Worm (Caenorhabditis elegans) whole organism, L3 larva: ENCODE data around the gene ufd-3.
A peak's percentile ranks its signal among the peaks of the same experiment; 100 is the strongest.

ENCODE experiments used
- R02D3.7 ChIP-seq: fragments of 150-350 bp; optimal IDR thresholded peaks from 2 replicates; lab custom pipeline; 2014; ENCODE audit warnings: missing biosample characterization, missing genetic modification characterization
- ZK546.5 ChIP-seq: sonication (generic microtip); optimal IDR thresholded peaks from 2 replicates; lab custom pipeline; 2017; ENCODE audit warnings: missing biosample characterization, missing genetic modification characterization
- aly-2 ChIP-seq: fragments of 150-350 bp; optimal IDR thresholded peaks from 2 replicates; lab custom pipeline; 2014; ENCODE audit warnings: missing biosample characterization, missing genetic modification characterization
- ama-1 ChIP-seq: fragments of 150-350 bp; optimal IDR thresholded peaks from 2 replicates; lab custom pipeline; 2018
- ceh-16 ChIP-seq: sonication (generic microtip); optimal IDR thresholded peaks from 2 replicates; lab custom pipeline; 2017; ENCODE audit warnings: missing biosample characterization, missing genetic modification characterization
- ceh-82 ChIP-seq: fragments of 150-350 bp; optimal IDR thresholded peaks from 2 replicates; lab custom pipeline; 2014; ENCODE audit warnings: missing biosample characterization, missing genetic modification characterization
- ceh-9 ChIP-seq: sonication (generic microtip); optimal IDR thresholded peaks from 2 replicates; lab custom pipeline; 2018; ENCODE audit warnings: missing biosample characterization, missing genetic modification characterization
- daf-12 ChIP-seq: fragments of 150-350 bp; optimal IDR thresholded peaks from 2 replicates; lab custom pipeline; 2014; ENCODE audit warnings: missing biosample characterization, missing genetic modification reagents, missing genetic modification characterization
- egl-27 ChIP-seq: sonication (generic microtip); optimal IDR thresholded peaks from 4 replicates; lab custom pipeline; 2017; ENCODE audit warnings: missing biosample characterization, missing genetic modification reagents, missing genetic modification characterization
- egl-5 ChIP-seq: fragments of 150-350 bp; optimal IDR thresholded peaks from 2 replicates; lab custom pipeline; 2017; ENCODE audit warnings: missing biosample characterization, missing genetic modification reagents, missing genetic modification characterization, inconsistent platforms
- elt-1 ChIP-seq: fragments of 150-350 bp; optimal IDR thresholded peaks from 2 replicates; lab custom pipeline; 2014; ENCODE audit warnings: missing biosample characterization, missing genetic modification characterization
- elt-2 ChIP-seq: sonication (generic microtip); optimal IDR thresholded peaks from 2 replicates; lab custom pipeline; 2016; ENCODE audit warnings: missing genetic modification reagents, mild to moderate bottlenecking, missing genetic modification characterization, missing compliant biosample characterization
- elt-3 ChIP-seq, 3 experiments: fragments of 150-350 bp in 1 of 3; sonication (generic microtip) in 2 of 3; optimal IDR thresholded peaks; 2 replicates in 2 of 3; 4 replicates in 1 of 3; lab custom pipeline; 2014 to 2017; ENCODE audit warnings: missing biosample characterization in 3 of 3, missing genetic modification characterization in 3 of 3
- eor-1 ChIP-seq, 2 experiments: fragments of 150-350 bp; optimal IDR thresholded peaks; 2 replicates each; lab custom pipeline; 2014 to 2018; ENCODE audit warnings: missing biosample characterization in 2 of 2, missing genetic modification characterization in 2 of 2
- fkh-10 ChIP-seq: sonication (generic microtip); optimal IDR thresholded peaks from 2 replicates; lab custom pipeline; 2017; ENCODE audit warnings: missing biosample characterization, missing genetic modification reagents, missing genetic modification characterization
- fkh-2 ChIP-seq: fragments of 150-350 bp; optimal IDR thresholded peaks from 2 replicates; lab custom pipeline; 2014; ENCODE audit warnings: missing biosample characterization, missing genetic modification reagents, missing genetic modification characterization
- fos-1 ChIP-seq: fragments of 150-350 bp; optimal IDR thresholded peaks from 2 replicates; lab custom pipeline; 2014; ENCODE audit warnings: missing biosample characterization, missing genetic modification characterization
- hmg-11 ChIP-seq: sonication (generic microtip); optimal IDR thresholded peaks from 2 replicates; lab custom pipeline; 2016; ENCODE audit warnings: missing genetic modification characterization, missing compliant biosample characterization
- jun-1 ChIP-seq: fragments of 150-350 bp; optimal IDR thresholded peaks from 2 replicates; lab custom pipeline; 2014; ENCODE audit warnings: missing biosample characterization, missing genetic modification reagents, missing genetic modification characterization
- lin-15B ChIP-seq: fragments of 150-350 bp; optimal IDR thresholded peaks from 2 replicates; lab custom pipeline; 2014; ENCODE audit warnings: missing biosample characterization, missing genetic modification characterization
- lin-39 ChIP-seq: fragments of 150-350 bp; optimal IDR thresholded peaks from 2 replicates; lab custom pipeline; 2018; ENCODE audit warnings: missing biosample characterization, missing genetic modification reagents, missing genetic modification characterization
- lsy-12 ChIP-seq: sonication (generic microtip); optimal IDR thresholded peaks from 2 replicates; lab custom pipeline; 2016; ENCODE audit warnings: mild to moderate bottlenecking, missing genetic modification characterization, missing compliant biosample characterization
- mdl-1 ChIP-seq: fragments of 150-350 bp; optimal IDR thresholded peaks from 2 replicates; lab custom pipeline; 2014; ENCODE audit warnings: missing biosample characterization, missing genetic modification characterization
- mml-1 ChIP-seq: fragments of 150-350 bp; sonication (generic microtip); optimal IDR thresholded peaks from 3 replicates; lab custom pipeline; 2014; ENCODE audit warnings: missing biosample characterization, missing genetic modification characterization
- nfya-1 ChIP-seq: sonication (generic microtip); optimal IDR thresholded peaks from 2 replicates; lab custom pipeline; 2017; ENCODE audit warnings: missing genetic modification characterization, mild to moderate bottlenecking, missing compliant biosample characterization, antibody characterized with exemption, moderate library complexity; ENCODE audit not compliant: insufficient read depth
- nhr-11 ChIP-seq: fragments of 150-350 bp; optimal IDR thresholded peaks from 2 replicates; lab custom pipeline; 2014; ENCODE audit warnings: missing biosample characterization, missing genetic modification characterization
- nhr-12 ChIP-seq: fragments of 150-350 bp; optimal IDR thresholded peaks from 2 replicates; lab custom pipeline; 2014; ENCODE audit warnings: missing biosample characterization, missing genetic modification characterization
- nhr-23 ChIP-seq: fragments of 150-350 bp; optimal IDR thresholded peaks from 2 replicates; lab custom pipeline; 2014; ENCODE audit warnings: missing biosample characterization, missing genetic modification reagents, missing genetic modification characterization
- nhr-237 ChIP-seq: fragments of 150-350 bp; optimal IDR thresholded peaks from 2 replicates; lab custom pipeline; 2014; ENCODE audit warnings: missing biosample characterization, missing genetic modification characterization
- nhr-25 ChIP-seq: sonication (generic microtip); optimal IDR thresholded peaks from 2 replicates; lab custom pipeline; 2017; ENCODE audit warnings: missing biosample characterization, missing genetic modification characterization
- nhr-28 ChIP-seq: fragments of 150-350 bp; optimal IDR thresholded peaks from 2 replicates; lab custom pipeline; 2014; ENCODE audit warnings: missing biosample characterization, missing genetic modification characterization
- nhr-43 ChIP-seq: sonication (generic microtip); optimal IDR thresholded peaks from 2 replicates; lab custom pipeline; 2016; ENCODE audit warnings: mild to moderate bottlenecking, missing genetic modification characterization, missing compliant biosample characterization; ENCODE audit not compliant: poor library complexity, severe bottlenecking
- nhr-67 ChIP-seq: fragments of 150-350 bp; optimal IDR thresholded peaks from 2 replicates; lab custom pipeline; 2014; ENCODE audit warnings: missing biosample characterization, missing genetic modification characterization
- nhr-76 ChIP-seq: fragments of 150-350 bp; sonication (generic microtip); optimal IDR thresholded peaks from 5 replicates; lab custom pipeline; 2014; ENCODE audit warnings: missing biosample characterization, missing genetic modification characterization
- nhr-77 ChIP-seq: fragments of 150-350 bp; optimal IDR thresholded peaks from 2 replicates; lab custom pipeline; 2014; ENCODE audit warnings: missing biosample characterization, missing genetic modification characterization
- pha-4 ChIP-seq: fragments of 150-350 bp; optimal IDR thresholded peaks from 2 replicates; lab custom pipeline; 2014; ENCODE audit warnings: missing biosample characterization, missing genetic modification reagents, missing genetic modification characterization
- pqm-1 ChIP-seq: fragments of 150-350 bp; optimal IDR thresholded peaks from 2 replicates; lab custom pipeline; 2017; ENCODE audit warnings: missing biosample characterization, missing genetic modification characterization, inconsistent platforms
- sea-2 ChIP-seq: fragments of 150-350 bp; sonication (generic microtip); optimal IDR thresholded peaks from 4 replicates; lab custom pipeline; 2014; ENCODE audit warnings: missing biosample characterization, missing genetic modification reagents, missing genetic modification characterization
- skn-1 ChIP-seq: fragments of 150-350 bp; optimal IDR thresholded peaks from 2 replicates; lab custom pipeline; 2014; ENCODE audit warnings: missing biosample characterization, missing genetic modification characterization
- snpc-4 ChIP-seq: fragments of 150-350 bp; optimal IDR thresholded peaks from 2 replicates; lab custom pipeline; 2014; ENCODE audit warnings: missing biosample characterization, missing genetic modification characterization
- tbx-2 ChIP-seq: sonication (generic microtip); optimal IDR thresholded peaks from 2 replicates; lab custom pipeline; 2016; ENCODE audit warnings: mild to moderate bottlenecking, missing genetic modification characterization, missing compliant biosample characterization
- unc-39 ChIP-seq: sonication (generic microtip); optimal IDR thresholded peaks from 4 replicates; lab custom pipeline; 2017; ENCODE audit warnings: missing biosample characterization, missing genetic modification characterization
- unc-62 ChIP-seq: fragments of 150-350 bp; sonication (generic microtip); optimal IDR thresholded peaks from 4 replicates; lab custom pipeline; 2014; ENCODE audit warnings: missing biosample characterization, missing genetic modification reagents, missing genetic modification characterization
- zag-1 ChIP-seq: fragments of 150-350 bp; optimal IDR thresholded peaks from 2 replicates; lab custom pipeline; 2014; ENCODE audit warnings: missing biosample characterization, missing genetic modification characterization
- ztf-11 ChIP-seq: fragments of 150-350 bp; optimal IDR thresholded peaks from 2 replicates; lab custom pipeline; 2014; ENCODE audit warnings: missing biosample characterization, missing genetic modification characterization

Gene ufd-3

ce11 chrII:9891031-9891689 lies 49.4 kb upstream of the ufd-3 start, which contains the start of gene vgln-1:
vgln-1 (minus strand) TSS chrII:9891081.
- peak; percentile 69 for TF ChIP-seq pha-4 (tag; lab: Kevin White, UChicago)
- TF ChIP-seq lin-39: no peak
- peak; percentile 55 for TF ChIP-seq nhr-25 (tag; lab: Kevin White, UChicago)
- TF ChIP-seq unc-39: no peak
- TF ChIP-seq egl-27: no peak
- TF ChIP-seq hmg-11 (tag; lab: Kevin White, UChicago): peak; percentile 1
- TF ChIP-seq elt-3 (tag; optimal IDR thresholded peaks at IDR 0.05; lab: Kevin White, UChicago): no peak
- TF ChIP-seq R02D3.7 (tag; lab: Kevin White, UChicago): no peak
- no peak for TF ChIP-seq ceh-82 (tag; lab: Kevin White, UChicago)
- TF ChIP-seq eor-1 (tag; optimal IDR thresholded peaks at IDR 0.05; lab: Kevin White, UChicago): no peak
- no peak for TF ChIP-seq ceh-16 (tag; lab: Kevin White, UChicago)
- TF ChIP-seq fkh-2 (tag; lab: Kevin White, UChicago): no peak
- no peak for TF ChIP-seq ceh-9 (tag; lab: Kevin White, UChicago)
- TF ChIP-seq nhr-77 (tag; lab: Kevin White, UChicago): no peak
- TF ChIP-seq nhr-28 (tag; lab: Kevin White, UChicago): no peak
- TF ChIP-seq nhr-23 (tag; lab: Kevin White, UChicago): peak; percentile 61
- TF ChIP-seq nhr-237 (tag; lab: Kevin White, UChicago): no peak
- no peak for TF ChIP-seq mml-1 (tag; lab: Kevin White, UChicago)
- TF ChIP-seq aly-2 (tag; lab: Kevin White, UChicago): no peak
- no peak for TF ChIP-seq ZK546.5 (tag; lab: Kevin White, UChicago)
- no peak for TF ChIP-seq lsy-12 (tag; lab: Kevin White, UChicago)

ce11 chrII:9891823-9892222 lies 48.7 kb upstream of the ufd-3 start:
- TF ChIP-seq fos-1 (tag; lab: Kevin White, UChicago) (no peak), elt-2 (tag; lab: Kevin White, UChicago) (peak; percentile 75), ZK546.5 (tag; lab: Kevin White, UChicago) (no peak), daf-12 (tag; lab: Kevin White, UChicago) (no peak), lsy-12 (tag; lab: Kevin White, UChicago) (no peak), nhr-23 (tag; lab: Kevin White, UChicago) (peak; percentile 2), nhr-43 (tag; lab: Kevin White, UChicago) (no peak), pqm-1 (peak; percentile 48), sea-2 (GFP tag; lab: Kevin White, UChicago) (no peak), nhr-28 (tag; lab: Kevin White, UChicago) (no peak), lin-15B (no peak), elt-1 (tag; lab: Kevin White, UChicago) (peak; percentile 91)
- TF ChIP-seq, all 47 proteins: peak for 4

- TF ChIP-seq ama-1: no peak
- no peak for TF ChIP-seq nhr-11 (tag; lab: Kevin White, UChicago)
- TF ChIP-seq lin-15B: peak; percentile 52
- TF ChIP-seq fkh-10: no peak
- TF ChIP-seq ZK546.5 (tag; lab: Kevin White, UChicago): no peak
- TF ChIP-seq nhr-237 (tag; lab: Kevin White, UChicago): no peak
- no peak for TF ChIP-seq pqm-1
- peak; percentile 37 for TF ChIP-seq nhr-43 (tag; lab: Kevin White, UChicago)
- TF ChIP-seq daf-12 (tag; lab: Kevin White, UChicago): no peak
- no peak for TF ChIP-seq lsy-12 (tag; lab: Kevin White, UChicago)
- TF ChIP-seq elt-2 (tag; lab: Kevin White, UChicago): peak; percentile 21
- TF ChIP-seq nhr-28 (tag; lab: Kevin White, UChicago): no peak
- TF ChIP-seq nhr-12 (tag; lab: Kevin White, UChicago): no peak
- no peak for TF ChIP-seq jun-1
- TF ChIP-seq unc-62 (GFP tag; lab: Kevin White, UChicago): no peak
- no peak for TF ChIP-seq nhr-67
- no peak for TF ChIP-seq unc-39
- no peak for TF ChIP-seq mdl-1 (tag; lab: Kevin White, UChicago)
- peak; percentile 9 for TF ChIP-seq egl-5 (tag; lab: Kevin White, UChicago)
- no peak for TF ChIP-seq eor-1 (tag; optimal IDR thresholded peaks at IDR 0.05; lab: Kevin White, UChicago)
- TF ChIP-seq elt-1 (tag; lab: Kevin White, UChicago): no peak
- TF ChIP-seq ceh-16 (tag; lab: Kevin White, UChicago): no peak
- peak; percentile 26 for TF ChIP-seq nhr-25 (tag; lab: Kevin White, UChicago)
- peak; percentile 97 for TF ChIP-seq nfya-1
- TF ChIP-seq tbx-2: no peak
- no peak for TF ChIP-seq fkh-2 (tag; lab: Kevin White, UChicago)
- no peak for TF ChIP-seq skn-1 (tag; lab: Kevin White, UChicago)
- TF ChIP-seq pha-4 (tag; lab: Kevin White, UChicago): peak; percentile 78
- TF ChIP-seq ceh-82 (tag; lab: Kevin White, UChicago): no peak
- TF ChIP-seq fos-1 (tag; lab: Kevin White, UChicago): no peak
- TF ChIP-seq ztf-11: no peak
- TF ChIP-seq nhr-23 (tag; lab: Kevin White, UChicago): peak; percentile 87
- TF ChIP-seq mml-1 (tag; lab: Kevin White, UChicago): no peak
- TF ChIP-seq nhr-76 (tag; lab: Kevin White, UChicago): no peak
- TF ChIP-seq snpc-4: peak; percentile 69
- TF ChIP-seq aly-2 (tag; lab: Kevin White, UChicago): no peak
- TF ChIP-seq R02D3.7 (tag; lab: Kevin White, UChicago): peak; percentile 28
- no peak for TF ChIP-seq zag-1
Measured at ce11 chrII:9892409-9892808, 48.1 kb upstream of the ufd-3 start, which contains the start of gene C08H9.16. C08H9.16 (plus strand) TSS chrII:9892778.
